Worm (Caenorhabditis elegans) whole organism, L1 larva: Measurements from ENCODE around the gene EEED8.12.
A peak's percentile ranks its signal among the peaks of the same experiment; 100 is the strongest.

Source experiments
- C04F5.9 ChIP-seq: sonication (generic microtip); optimal IDR thresholded peaks from 2 replicates; lab custom pipeline; 2016; ENCODE audit warnings: missing genetic modification characterization, missing compliant biosample characterization
- aly-2 ChIP-seq: fragments of 150-350 bp; optimal IDR thresholded peaks from 2 replicates; lab custom pipeline; 2014; ENCODE audit warnings: missing biosample characterization, missing genetic modification characterization
- blmp-1 ChIP-seq: fragments of 150-350 bp; optimal IDR thresholded peaks from 2 replicates; lab custom pipeline; 2014; ENCODE audit warnings: missing biosample characterization, missing genetic modification characterization
- nhr-237 ChIP-seq: fragments of 150-350 bp; optimal IDR thresholded peaks from 2 replicates; lab custom pipeline; 2014; ENCODE audit warnings: missing biosample characterization, missing genetic modification characterization
- pqm-1 ChIP-seq: sonication (generic microtip); optimal IDR thresholded peaks from 3 replicates; lab custom pipeline; 2017; ENCODE audit warnings: missing biosample characterization, missing genetic modification characterization
- unc-98 ChIP-seq: fragments of 200-800 bp; sonication (Bioruptor generic); IDR thresholded peaks from 2 replicates; pipeline ENCODE4 v1.3.6; 2022; ENCODE audit warnings: missing genetic modification characterization, missing compliant biosample characterization

DNA sequence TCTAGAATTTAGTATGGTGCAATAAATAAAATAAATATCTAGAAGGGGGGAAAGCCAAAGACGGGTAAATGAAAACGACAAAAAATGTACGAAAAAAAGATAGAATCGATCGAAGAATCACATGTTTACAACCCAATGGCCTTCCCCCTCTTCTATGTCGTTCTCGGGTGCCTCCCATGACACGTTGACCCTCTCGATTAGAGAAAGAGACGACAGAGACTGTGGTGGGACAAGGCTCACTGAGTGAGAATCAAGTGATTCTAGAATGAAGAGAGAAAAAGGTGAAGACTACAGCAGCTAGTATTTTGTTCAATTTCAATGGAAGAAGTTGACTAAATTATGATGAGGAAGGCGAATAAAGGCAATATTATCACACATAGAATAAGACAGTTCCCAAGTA lies 17.2 kb upstream of the EEED8.12 start:
- no peak for TF ChIP-seq nhr-237 (tag; lab: Kevin White, UChicago)
- no peak for TF ChIP-seq C04F5.9
- no peak for TF ChIP-seq aly-2 (tag; lab: Kevin White, UChicago)
- no peak for TF ChIP-seq pqm-1 (tag; lab: Kevin White, UChicago)
- TF ChIP-seq unc-98 = no peak
- TF ChIP-seq blmp-1 (tag; lab: Kevin White, UChicago) = peak; percentile 34
